Worm (Caenorhabditis elegans) whole organism, mixed stage, embryonic: ENCODE results near the gene pros-1.

ENCODE experiments used
- blmp-1 ChIP-seq: fragments of 150-350 bp; optimal IDR thresholded peaks from 2 replicates; lab custom pipeline; 2014; ENCODE audit warnings: missing biosample characterization, missing genetic modification characterization
- ceh-39 ChIP-seq: fragments of 150-350 bp; optimal IDR thresholded peaks from 2 replicates; lab custom pipeline; 2014; ENCODE audit warnings: missing biosample characterization, missing genetic modification characterization
- ceh-43 ChIP-seq: fragments of 200-800 bp; sonication (Bioruptor generic); optimal IDR thresholded peaks from 2 replicates; lab custom pipeline; 2018; ENCODE audit warnings: mild to moderate bottlenecking, missing genetic modification characterization, moderate library complexity, missing compliant biosample characterization
- elt-3 ChIP-seq: fragments of 150-350 bp; optimal IDR thresholded peaks from 2 replicates; lab custom pipeline; 2014; ENCODE audit warnings: missing biosample characterization, missing genetic modification characterization
- lin-13 ChIP-seq: fragments of 150-350 bp; optimal IDR thresholded peaks from 2 replicates; lab custom pipeline; 2014; ENCODE audit warnings: missing biosample characterization, missing genetic modification characterization
- mep-1 ChIP-seq: fragments of 150-350 bp; optimal IDR thresholded peaks from 2 replicates; lab custom pipeline; 2017; ENCODE audit warnings: missing biosample characterization, missing genetic modification reagents, missing genetic modification characterization, inconsistent platforms
- nhr-12 ChIP-seq: fragments of 150-350 bp; optimal IDR thresholded peaks from 2 replicates; lab custom pipeline; 2014; ENCODE audit warnings: missing biosample characterization, missing genetic modification characterization
- nhr-237 ChIP-seq: fragments of 150-350 bp; optimal IDR thresholded peaks from 2 replicates; lab custom pipeline; 2014; ENCODE audit warnings: missing biosample characterization, missing genetic modification characterization
- nhr-28 ChIP-seq: fragments of 150-350 bp; optimal IDR thresholded peaks from 2 replicates; lab custom pipeline; 2014; ENCODE audit warnings: missing biosample characterization, missing genetic modification characterization
- snpc-4 ChIP-seq: fragments of 150-350 bp; optimal IDR thresholded peaks from 2 replicates; lab custom pipeline; 2014; ENCODE audit warnings: missing biosample characterization, missing genetic modification characterization
- ztf-11 ChIP-seq: fragments of 150-350 bp; optimal IDR thresholded peaks from 2 replicates; lab custom pipeline; 2014; ENCODE audit warnings: missing biosample characterization, missing genetic modification characterization

ce11 chrIII:8105771-8106170 lies 38.7 kb downstream of the pros-1 start:
- TF ChIP-seq ztf-11 (tag; lab: Kevin White, UChicago) (no peak), nhr-28 (no peak), blmp-1 (tag; lab: Kevin White, UChicago) (no peak), snpc-4 (no peak), ceh-43 (GFP tag; lab: Kevin White, UChicago) (no peak), lin-13 (tag; lab: Kevin White, UChicago) (no peak), nhr-237 (no peak), nhr-12 (no peak), elt-3 (no peak), ceh-39 (tag; lab: Kevin White, UChicago) (no peak), mep-1 (tag; lab: Kevin White, UChicago) (no peak)
